Fruit fly (Drosophila melanogaster): ENCODE measurements around the gene NANS.
A peak's percentile ranks its signal among the peaks of the same experiment; 100 is the strongest.

NANS gene

DNA sequence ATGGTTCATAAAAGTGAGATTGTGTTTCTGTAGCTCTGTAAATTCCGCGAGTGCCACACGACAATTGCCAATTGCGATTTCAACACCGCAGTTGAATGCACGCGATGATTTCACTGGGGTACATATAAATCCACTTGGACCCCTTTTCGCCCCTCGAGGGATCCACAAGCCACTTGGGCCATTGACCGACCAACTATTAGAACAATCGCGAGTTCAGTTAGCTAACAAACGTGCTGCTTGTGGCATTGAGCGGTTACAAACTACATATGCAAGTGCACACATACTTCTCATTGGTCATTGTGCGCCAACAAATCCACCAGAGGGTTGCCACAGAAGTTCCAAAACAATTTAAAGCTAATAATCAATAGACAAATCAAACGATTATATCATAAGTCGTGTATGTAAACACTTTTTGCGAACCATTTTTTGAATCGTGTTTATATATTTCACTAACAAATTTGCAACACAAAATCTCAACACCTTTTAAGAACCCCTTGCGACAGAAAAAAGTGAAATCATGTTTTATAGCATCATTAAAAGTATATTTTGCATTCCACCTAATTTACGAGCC lies 45.2 kb upstream of the NANS start:
- TF ChIP-seq Hr39 (GFP tag; optimal IDR thresholded peaks at IDR 0.05), result no peak
- TF ChIP-seq Eip75B (GFP tag; optimal IDR thresholded peaks at IDR 0.05), result no peak
- TF ChIP-seq CG6854 (GFP tag; optimal IDR thresholded peaks at IDR 0.05), result no peak
- TF ChIP-seq svp (GFP tag), result peak; percentile 70
- no peak for TF ChIP-seq salr (GFP tag; optimal IDR thresholded peaks at IDR 0.05)
- TF ChIP-seq CG6163 (GFP tag; IDR thresholded peaks at IDR 0.05), result peak; percentile 77
- TF ChIP-seq CG6792 (GFP tag; optimal IDR thresholded peaks at IDR 0.05), result no peak
- no peak for TF ChIP-seq dsx (GFP tag; optimal IDR thresholded peaks at IDR 0.05; ENCODE audit: poor library complexity, severe bottlenecking)
- no peak for TF ChIP-seq fd59A (GFP tag; optimal IDR thresholded peaks at IDR 0.05)
- peak; percentile 27 for TF ChIP-seq achi (GFP tag; optimal IDR thresholded peaks at IDR 0.05)
- TF ChIP-seq Smox (GFP tag; optimal IDR thresholded peaks at IDR 0.05), result no peak
- no peak for TF ChIP-seq vri (GFP tag; optimal IDR thresholded peaks at IDR 0.05)
- no peak for TF ChIP-seq CG31627 (GFP tag; optimal IDR thresholded peaks at IDR 0.05)
- peak; percentile 60 for TF ChIP-seq Eip78C (GFP tag)
- TF ChIP-seq CG32006 (GFP tag; optimal IDR thresholded peaks at IDR 0.05), result peak; percentile 78
- TF ChIP-seq eg (GFP tag; IDR thresholded peaks at IDR 0.05), result peak; percentile 54
- peak; percentile 74 for TF ChIP-seq CG15336 (GFP tag; IDR thresholded peaks at IDR 0.05)
- no peak for TF ChIP-seq cyc (GFP tag; optimal IDR thresholded peaks at IDR 0.05)
- TF ChIP-seq Ets96B (tag; optimal IDR thresholded peaks at IDR 0.05), result no peak
- TF ChIP-seq esn (GFP tag; optimal IDR thresholded peaks at IDR 0.05), result no peak
- TF ChIP-seq CG11762 (GFP tag; optimal IDR thresholded peaks at IDR 0.05; ENCODE audit: insufficient read depth), result no peak
- peak; percentile 31; the same call in 1 of the 2 replicates for TF ChIP-seq CG11294 (GFP tag; IDR thresholded peaks at IDR 0.05)
- no peak for TF ChIP-seq Eip93F (GFP tag; optimal IDR thresholded peaks at IDR 0.05)
- no peak for TF ChIP-seq Ets21C (GFP tag; optimal IDR thresholded peaks at IDR 0.05)
- TF ChIP-seq CG8319 (GFP tag; optimal IDR thresholded peaks at IDR 0.05), result no peak
- TF ChIP-seq fkh (GFP tag; optimal IDR thresholded peaks at IDR 0.05), result no peak
- peak; percentile 54 for TF ChIP-seq CG4318 (GFP tag; optimal IDR thresholded peaks at IDR 0.05)
- TF ChIP-seq Sox14 (GFP tag; optimal IDR thresholded peaks at IDR 0.05), result peak; percentile 0
- TF ChIP-seq CG6276 (GFP tag; optimal IDR thresholded peaks at IDR 0.05), result peak; percentile 44
- TF ChIP-seq CG10631 (GFP tag; optimal IDR thresholded peaks at IDR 0.05), result no peak
- TF ChIP-seq fd85E (GFP tag; optimal IDR thresholded peaks at IDR 0.05), result no peak
- peak; percentile 34 for TF ChIP-seq pdm3 (GFP tag; optimal IDR thresholded peaks at IDR 0.05)
- no peak for TF ChIP-seq Sox15 (GFP tag; optimal IDR thresholded peaks at IDR 0.05)
- TF ChIP-seq CG11902 (GFP tag; optimal IDR thresholded peaks at IDR 0.05), result no peak
- TF ChIP-seq CG8632 (GFP tag; optimal IDR thresholded peaks at IDR 0.05), result no peak
- peak; percentile 45 for TF ChIP-seq Lpt (GFP tag; optimal IDR thresholded peaks at IDR 0.05)
- no peak for TF ChIP-seq Met (GFP tag; optimal IDR thresholded peaks at IDR 0.05)
- TF ChIP-seq CG34406 (GFP tag; optimal IDR thresholded peaks at IDR 0.05), result no peak
- peak; percentile 54 for TF ChIP-seq Hr4 (GFP tag; optimal IDR thresholded peaks at IDR 0.05)
- TF ChIP-seq spab (GFP tag; optimal IDR thresholded peaks at IDR 0.05), result no peak
- TF ChIP-seq CG10669 (GFP tag; optimal IDR thresholded peaks at IDR 0.05), result no peak
- TF ChIP-seq topi (GFP tag; optimal IDR thresholded peaks at IDR 0.05), result no peak
- TF ChIP-seq Hr38 (GFP tag; optimal IDR thresholded peaks at IDR 0.05), result no peak
- no peak for TF ChIP-seq CG6808 (GFP tag; optimal IDR thresholded peaks at IDR 0.05)
- no peak for TF ChIP-seq acj6 (GFP tag; optimal IDR thresholded peaks at IDR 0.05)
- TF ChIP-seq net (GFP tag; optimal IDR thresholded peaks at IDR 0.05), result peak; percentile 3
- no peak for TF ChIP-seq CG1621 (tag; optimal IDR thresholded peaks at IDR 0.05)
- no peak for TF ChIP-seq lz (GFP tag; optimal IDR thresholded peaks at IDR 0.05)
- TF ChIP-seq CG7368 (GFP tag; optimal IDR thresholded peaks at IDR 0.05), result no peak
- TF ChIP-seq CG3032 (tag; optimal IDR thresholded peaks at IDR 0.05), result no peak
- no peak for TF ChIP-seq Blimp-1 (GFP tag; optimal IDR thresholded peaks at IDR 0.05)
- TF ChIP-seq OdsH (GFP tag; optimal IDR thresholded peaks at IDR 0.05), result no peak
- no peak for TF ChIP-seq CG16779 (tag; optimal IDR thresholded peaks at IDR 0.05)
